Fruit fly (Drosophila melanogaster) whole organism, pupa: Measurements from ENCODE around the gene CG1090.

Source experiments
- CG10348 ChIP-seq: fragments of 200-800 bp; sonication (Bioruptor generic); IDR thresholded peaks from 2 replicates; pipeline ENCODE4 v1.3.6; 2022; ENCODE audit warnings: missing biosample characterization, missing genetic modification characterization
- CG12605 ChIP-seq: fragments of 200-800 bp; sonication (Bioruptor generic); IDR thresholded peaks from 2 replicates; pipeline ENCODE4 v1.3.6; 2022; ENCODE audit warnings: missing biosample characterization, missing genetic modification characterization
- CG13204 ChIP-seq: fragments of 200-800 bp; sonication (Bioruptor generic); optimal IDR thresholded peaks from 2 replicates; lab custom pipeline; 2018; ENCODE audit warnings: missing biosample characterization, mild to moderate bottlenecking, missing genetic modification characterization, moderate library complexity
- CG14655 ChIP-seq: fragments of 200-800 bp; sonication (Bioruptor generic); optimal IDR thresholded peaks from 3 replicates; lab custom pipeline; 2017; ENCODE audit warnings: mild to moderate bottlenecking, missing biosample characterization, missing genetic modification reagents, missing genetic modification characterization
- CG15710 ChIP-seq: fragments of 200-800 bp; sonication (Bioruptor generic); optimal IDR thresholded peaks from 2 replicates; lab custom pipeline; 2018; ENCODE audit warnings: missing biosample characterization, mild to moderate bottlenecking, missing genetic modification characterization, moderate library complexity
- CG17806 ChIP-seq: fragments of 200-800 bp; sonication (Bioruptor generic); optimal IDR thresholded peaks from 2 replicates; lab custom pipeline; 2018; ENCODE audit warnings: missing biosample characterization, mild to moderate bottlenecking, missing genetic modification characterization, moderate library complexity
- CG32121 ChIP-seq: fragments of 200-800 bp; sonication (Bioruptor generic); IDR thresholded peaks from 2 replicates; pipeline ENCODE4 v1.3.6; 2022; ENCODE audit warnings: missing biosample characterization, missing genetic modification characterization
- CG34367 ChIP-seq: fragments of 200-800 bp; sonication (Bioruptor generic); optimal IDR thresholded peaks from 2 replicates; lab custom pipeline; 2018; ENCODE audit warnings: missing biosample characterization, mild to moderate bottlenecking, missing genetic modification characterization
- CG4496 ChIP-seq: fragments of 200-800 bp; sonication (Bioruptor generic); IDR thresholded peaks from 3 replicates; pipeline ENCODE4 v1.3.6; 2022; ENCODE audit warnings: missing biosample characterization, missing genetic modification characterization
- CG8159 ChIP-seq: fragments of 200-800 bp; sonication (Bioruptor generic); optimal IDR thresholded peaks from 3 replicates; lab custom pipeline; 2018; ENCODE audit warnings: missing biosample characterization, mild to moderate bottlenecking, missing genetic modification characterization, moderate library complexity
- CG8301 ChIP-seq: fragments of 200-800 bp; sonication (Bioruptor generic); optimal IDR thresholded peaks from 2 replicates; lab custom pipeline; 2018; ENCODE audit warnings: missing biosample characterization, mild to moderate bottlenecking, missing genetic modification characterization
- CG9948 ChIP-seq: fragments of 200-800 bp; sonication (Bioruptor generic); optimal IDR thresholded peaks from 2 replicates; lab custom pipeline; 2018; ENCODE audit warnings: missing biosample characterization, mild to moderate bottlenecking, missing genetic modification characterization, moderate library complexity
- D1 ChIP-seq: fragments of 200-800 bp; sonication (Bioruptor generic); optimal IDR thresholded peaks from 2 replicates; lab custom pipeline; 2018; ENCODE audit warnings: missing biosample characterization, mild to moderate bottlenecking, missing genetic modification characterization, moderate library complexity
- EcR ChIP-seq: fragments of 200-800 bp; sonication (Bioruptor generic); optimal IDR thresholded peaks from 3 replicates; lab custom pipeline; 2019; ENCODE audit warnings: missing biosample characterization, missing genetic modification characterization, mild to moderate bottlenecking, moderate library complexity, missing genetic modification reagents
- Ets98B ChIP-seq: fragments of 200-800 bp; sonication (Bioruptor generic); IDR thresholded peaks from 2 replicates; pipeline ENCODE4 v1.3.6; 2022; ENCODE audit warnings: missing biosample characterization, missing genetic modification characterization
- Pif1A ChIP-seq: fragments of 200-800 bp; sonication (Bioruptor generic); optimal IDR thresholded peaks from 3 replicates; lab custom pipeline; 2016; ENCODE audit warnings: missing biosample characterization, missing genetic modification characterization
- Pif1B ChIP-seq: fragments of 200-800 bp; sonication (Bioruptor generic); optimal IDR thresholded peaks from 3 replicates; lab custom pipeline; 2016; ENCODE audit warnings: missing biosample characterization, missing genetic modification characterization
- Snoo ChIP-seq: fragments of 200-800 bp; sonication (Bioruptor generic); optimal IDR thresholded peaks from 3 replicates; lab custom pipeline; 2017; ENCODE audit warnings: missing biosample characterization, mild to moderate bottlenecking, missing genetic modification characterization, inconsistent platforms
- fd96Ca ChIP-seq: fragments of 200-800 bp; sonication (Bioruptor generic); IDR thresholded peaks from 3 replicates; pipeline ENCODE4 v1.3.6; 2022; ENCODE audit warnings: missing biosample characterization, missing genetic modification characterization
- gl ChIP-seq: fragments of 200-800 bp; sonication (Bioruptor generic); optimal IDR thresholded peaks from 2 replicates; lab custom pipeline; 2018; ENCODE audit warnings: missing biosample characterization, mild to moderate bottlenecking, missing genetic modification characterization
- rn ChIP-seq: fragments of 200-800 bp; sonication (Bioruptor generic); IDR thresholded peaks from 2 replicates; pipeline ENCODE4 v1.3.6; 2022; ENCODE audit warnings: missing biosample characterization, missing genetic modification characterization

CG1090 gene

DNA sequence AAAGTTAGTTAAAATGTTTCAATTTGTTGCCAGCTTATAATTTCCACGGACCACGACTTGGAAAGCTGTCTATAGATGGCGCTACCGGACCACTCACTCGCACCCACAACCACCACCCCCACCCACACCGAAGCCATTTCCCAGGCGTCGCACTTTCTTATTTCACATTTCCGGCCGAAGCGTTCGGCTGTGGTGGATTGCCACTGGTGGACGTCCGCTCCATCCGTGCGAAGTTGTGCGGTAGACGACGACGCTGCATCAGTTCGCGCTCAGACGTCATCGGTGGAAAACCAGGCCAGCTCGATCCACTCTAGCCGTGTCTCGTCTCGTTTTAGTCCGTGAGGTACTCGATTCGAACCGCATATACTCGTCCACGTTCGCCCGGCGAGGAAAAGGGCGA is at the start of gene CG1090:
Gene CG1090, plus strand, starts transcription at position 259 of the 400 bp plus-strand sequence.
- TF ChIP-seq Snoo (no peak), CG4496 (GFP tag; lab: Robert Waterston, UW) (no peak; the same call in 1 of the 3 replicates)

- TF ChIP-seq CG4496 (GFP tag; lab: Robert Waterston, UW) (no peak), EcR (GFP tag; lab: Kevin White, UChicago) (peak; percentile 32), CG10348 (GFP tag; lab: Robert Waterston, UW) (no peak), CG14655 (GFP tag; lab: Kevin White, UChicago) (no peak)
- TF ChIP-seq, all 21 proteins: peak for 1
These were observed 49.0 kb upstream of the CG1090 start, which contains the start of gene Vps24 for dm6 chr3R:4310683-4311066. Gene Vps24 (minus strand): TSS chr3R:4310947.

DNA sequence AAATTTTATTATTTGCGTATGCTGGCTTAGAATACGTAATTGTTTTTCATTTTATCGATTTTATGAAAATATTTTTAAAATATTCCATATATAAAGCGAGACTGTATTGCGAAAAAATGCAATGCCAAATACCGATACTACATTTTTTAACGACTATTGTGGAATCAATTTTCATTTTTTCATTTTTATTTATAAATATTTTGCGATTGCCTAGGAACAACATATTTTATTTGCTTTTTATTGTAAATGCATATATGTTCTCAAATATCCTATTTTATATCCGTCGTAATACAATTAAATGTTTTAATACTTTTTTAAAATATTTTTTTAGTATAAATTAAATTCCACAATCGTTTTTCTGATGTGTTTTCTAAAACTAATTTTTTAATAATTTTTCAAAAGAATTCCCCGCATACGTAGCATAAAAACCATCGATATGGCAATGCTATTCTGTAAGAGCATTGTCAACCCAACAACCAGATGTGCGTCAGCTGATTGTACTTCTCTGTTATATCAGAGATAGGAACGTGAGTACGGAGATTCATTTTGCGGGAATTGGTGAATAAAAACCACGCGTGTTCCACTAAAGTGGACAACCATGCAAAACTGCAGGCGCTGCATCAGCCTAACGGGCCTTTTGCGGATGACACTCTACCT is 48.5 kb upstream of the CG1090 start, which contains the start of gene Suv3:
Gene Suv3, plus strand, starts transcription at position 489 of the 657 bp plus-strand sequence.
- 0 out of 2 replicates have a peak, but pooled peaks have one; percentile 20 for TF ChIP-seq CG12605
- peak; percentile 19 for TF ChIP-seq CG17806 (tag; lab: Kevin White, UChicago)
- no peak for TF ChIP-seq CG8301 (tag; lab: Kevin White, UChicago)
- TF ChIP-seq gl (tag; lab: Kevin White, UChicago) = no peak
- peak; percentile 29 for TF ChIP-seq D1
- no peak for TF ChIP-seq EcR (GFP tag; lab: Kevin White, UChicago)
- TF ChIP-seq CG9948 (tag; lab: Kevin White, UChicago) = peak; percentile 46
- peak; percentile 49 for TF ChIP-seq CG8159 (tag; lab: Kevin White, UChicago)
- TF ChIP-seq CG15710 (tag; lab: Kevin White, UChicago) = peak; percentile 41
- TF ChIP-seq, all 21 proteins: peak for 6

DNA sequence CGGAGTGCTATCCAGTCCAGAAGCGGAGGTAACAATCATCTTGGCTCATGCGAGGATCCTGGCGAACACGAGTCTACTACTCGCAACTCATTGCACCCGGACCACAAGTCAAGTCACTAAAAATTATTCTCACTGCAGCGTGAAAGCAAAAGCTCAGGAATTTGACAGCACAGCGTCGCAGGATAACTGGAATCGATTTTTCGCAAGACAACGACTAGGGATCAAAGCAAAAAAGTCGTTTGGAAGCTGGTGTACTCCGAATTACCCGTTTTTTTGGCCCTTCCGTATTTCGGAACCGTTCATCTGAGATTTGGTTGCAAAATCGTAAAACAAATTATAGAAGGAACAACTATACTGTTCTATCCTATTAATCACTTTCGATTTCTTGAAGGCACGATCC is 41.1 kb upstream of the CG1090 start:
- TF ChIP-seq CG10348 (GFP tag; lab: Robert Waterston, UW) (no peak), CG4496 (GFP tag; lab: Robert Waterston, UW) (no peak), CG8159 (tag; lab: Kevin White, UChicago) (no peak), gl (tag; lab: Kevin White, UChicago) (no peak), CG32121 (no peak), CG14655 (GFP tag; lab: Kevin White, UChicago) (no peak), D1 (no peak), CG9948 (tag; lab: Kevin White, UChicago) (no peak), CG17806 (tag; lab: Kevin White, UChicago) (no peak), Pif1B (GFP tag; lab: Kevin White, UChicago) (no peak), CG15710 (tag; lab: Kevin White, UChicago) (no peak), EcR (GFP tag; lab: Kevin White, UChicago) (no peak), rn (GFP tag; lab: Robert Waterston, UW) (no peak), CG13204 (GFP tag; lab: Kevin White, UChicago) (no peak)

DNA sequence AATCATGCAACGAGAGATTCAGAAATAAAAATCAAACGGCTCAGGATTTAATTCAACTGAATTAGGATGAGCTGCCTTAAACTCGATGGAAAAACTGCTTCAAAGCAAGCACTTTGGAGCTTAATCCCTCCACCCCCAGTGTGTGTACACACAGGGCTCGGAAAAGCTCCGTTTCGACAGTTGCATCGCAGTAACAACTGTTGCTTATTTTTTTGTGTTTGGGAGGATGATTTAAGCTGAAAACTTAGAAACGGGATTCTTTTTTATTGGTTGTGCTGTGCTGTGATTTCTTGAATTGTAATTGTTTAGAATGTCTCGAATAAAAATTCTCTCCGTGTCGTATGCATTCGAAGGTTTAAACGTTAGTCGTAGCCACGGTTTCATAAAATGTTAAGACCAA is 40.7 kb upstream of the CG1090 start, which contains the start of gene Syt14:
Gene Syt14, minus strand, starts transcription at position 71 of the 400 bp plus-strand sequence.
- TF ChIP-seq EcR (GFP tag; lab: Kevin White, UChicago) (no peak), fd96Ca (GFP tag; lab: Robert Waterston, UW) (no peak), CG13204 (GFP tag; lab: Kevin White, UChicago) (no peak), CG12605 (peak; percentile 30; the same call in 1 of the 2 replicates), CG10348 (GFP tag; lab: Robert Waterston, UW) (no peak), Pif1B (GFP tag; lab: Kevin White, UChicago) (no peak)

DNA sequence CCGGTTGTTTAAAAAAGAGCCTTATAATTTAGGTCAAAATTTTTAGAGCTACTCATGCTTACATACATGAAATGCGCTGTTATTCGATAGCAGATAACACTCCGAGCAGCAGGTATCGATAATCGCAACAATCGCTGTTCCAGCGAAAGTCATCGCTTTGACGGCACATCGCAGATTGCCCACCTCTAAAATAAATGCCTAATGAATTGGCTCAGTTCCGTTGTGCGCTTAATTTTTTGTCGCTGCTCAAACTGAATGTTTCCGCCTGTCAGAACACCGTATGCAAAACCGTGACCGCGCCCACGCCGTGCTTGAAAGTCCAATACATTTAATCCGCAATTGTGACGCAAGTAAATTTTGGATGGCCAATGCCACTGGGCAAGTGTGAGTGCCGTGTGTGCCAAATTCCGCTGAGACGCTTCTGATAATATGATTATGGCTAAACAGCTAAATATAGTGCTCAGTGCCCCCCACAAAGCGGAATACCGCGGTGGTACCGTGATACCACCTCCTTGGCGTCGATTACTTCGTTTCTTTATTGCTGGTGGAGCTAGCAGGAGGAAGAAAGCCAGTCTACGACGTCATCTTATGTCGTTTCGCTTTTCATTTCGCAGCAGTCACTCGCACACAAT is 40.1 kb upstream of the CG1090 start, which contains the start of gene CG9795:
Gene CG9795, plus strand, starts transcription at position 177 of the 632 bp plus-strand sequence.
- TF ChIP-seq Ets98B (GFP tag; lab: Robert Waterston, UW) = peak; percentile 52; the same call in 1 of the 2 replicates
- no peak for TF ChIP-seq Pif1A
- TF ChIP-seq CG17806 (tag; lab: Kevin White, UChicago) = peak; percentile 3
- peak; percentile 27 for TF ChIP-seq EcR (GFP tag; lab: Kevin White, UChicago)
- TF ChIP-seq CG4496 (GFP tag; lab: Robert Waterston, UW) = peak; percentile 51; the same call in 2 of the 3 replicates
- no peak for TF ChIP-seq CG15710 (tag; lab: Kevin White, UChicago)
- peak; percentile 27; the same call in 1 of the 2 replicates for TF ChIP-seq CG32121
- TF ChIP-seq Snoo = peak; percentile 16

dm6 chr3R:4333964-4334363 is 25.7 kb upstream of the CG1090 start, which contains the start of gene CG9776:
Gene CG9776 (minus strand): TSS chr3R:4334071.
- TF ChIP-seq CG14655 (GFP tag; lab: Kevin White, UChicago) (no peak), CG34367 (tag; lab: Kevin White, UChicago) (peak; percentile 13), CG15710 (tag; lab: Kevin White, UChicago) (no peak), D1 (no peak), rn (GFP tag; lab: Robert Waterston, UW) (no peak), CG13204 (GFP tag; lab: Kevin White, UChicago) (no peak), CG32121 (peak; percentile 42), CG8301 (tag; lab: Kevin White, UChicago) (no peak), Ets98B (GFP tag; lab: Robert Waterston, UW) (no peak), CG17806 (tag; lab: Kevin White, UChicago) (no peak), CG4496 (GFP tag; lab: Robert Waterston, UW) (peak; percentile 65), gl (tag; lab: Kevin White, UChicago) (no peak), CG10348 (GFP tag; lab: Robert Waterston, UW) (no peak), CG8159 (tag; lab: Kevin White, UChicago) (no peak), CG9948 (tag; lab: Kevin White, UChicago) (no peak), Snoo (peak; percentile 50), EcR (GFP tag; lab: Kevin White, UChicago) (no peak), fd96Ca (GFP tag; lab: Robert Waterston, UW) (no peak; the same call in 2 of the 3 replicates), Pif1B (GFP tag; lab: Kevin White, UChicago) (no peak), Pif1A (no peak), CG12605 (no peak)
- TF ChIP-seq, all 21 proteins: peak for 4
